Fruit fly (Drosophila melanogaster) whole organism, wandering third instar larva: ENCODE results near the gene Tlk.

Source experiments
- Abd-B ChIP-seq: fragments of >200 bp; optimal IDR thresholded peaks from 2 replicates; lab custom pipeline; 2017; ENCODE audit warnings: missing biosample characterization, missing genetic modification characterization
- CG9705 ChIP-seq: fragments of 200-800 bp; sonication (Bioruptor generic); optimal IDR thresholded peaks from 2 replicates; lab custom pipeline; 2018; ENCODE audit warnings: missing biosample characterization, mild to moderate bottlenecking, missing genetic modification characterization
- CrebA ChIP-seq: fragments of 200-800 bp; sonication (Bioruptor generic); optimal IDR thresholded peaks from 2 replicates; lab custom pipeline; 2016; ENCODE audit warnings: missing biosample characterization, mild to moderate bottlenecking, missing genetic modification characterization, borderline replicate concordance
- Dfd ChIP-seq: fragments of >200 bp; optimal IDR thresholded peaks from 2 replicates; lab custom pipeline; 2017; ENCODE audit warnings: missing biosample characterization, missing genetic modification characterization
- Dif ChIP-seq: fragments of 200-275, 200-300 bp; sonication (Bioruptor generic); optimal IDR thresholded peaks from 2 replicates; lab custom pipeline; 2018; ENCODE audit warnings: missing biosample characterization, missing genetic modification characterization; ENCODE audit not compliant: partially characterized antibody
- GATAd ChIP-seq: sonication (Bioruptor generic); optimal IDR thresholded peaks from 2 replicates; lab custom pipeline; 2016; ENCODE audit warnings: missing biosample characterization, missing genetic modification characterization
- Hnf4 ChIP-seq: fragments of 200-800 bp; sonication (Bioruptor generic); optimal IDR thresholded peaks from 2 replicates; lab custom pipeline; 2016; ENCODE audit warnings: missing biosample characterization, mild to moderate bottlenecking, missing genetic modification characterization
- Hr78 ChIP-seq: fragments of >200 bp; optimal IDR thresholded peaks from 2 replicates; lab custom pipeline; 2017; ENCODE audit warnings: missing biosample characterization, missing genetic modification characterization
- Hr83 ChIP-seq: fragments of 200-300 bp; sonication (Bioruptor generic); optimal IDR thresholded peaks from 2 replicates; lab custom pipeline; 2016; ENCODE audit warnings: missing biosample characterization, mild to moderate bottlenecking, missing genetic modification characterization, moderate library complexity; ENCODE audit not compliant: poor library complexity, severe bottlenecking
- Jra ChIP-seq: sonication (Bioruptor generic); optimal IDR thresholded peaks from 2 replicates; lab custom pipeline; 2016; ENCODE audit warnings: missing biosample characterization, missing genetic modification characterization
- Mio ChIP-seq: sonication (Bioruptor generic); optimal IDR thresholded peaks from 2 replicates; lab custom pipeline; 2016; ENCODE audit warnings: missing biosample characterization, missing genetic modification characterization
- Myc ChIP-seq: fragments of >200 bp; optimal IDR thresholded peaks from 2 replicates; lab custom pipeline; 2017
- N ChIP-seq: fragments of >200 bp; optimal IDR thresholded peaks from 2 replicates; lab custom pipeline; 2018; ENCODE audit warnings: missing biosample characterization, missing external identifiers, missing genetic modification characterization
- OdsH ChIP-seq: fragments of 200-800 bp; sonication (Bioruptor generic); optimal IDR thresholded peaks from 2 replicates; lab custom pipeline; 2016; ENCODE audit warnings: missing biosample characterization, mild to moderate bottlenecking, missing genetic modification characterization
- Sp1 ChIP-seq: fragments of 200-800 bp; sonication (Bioruptor generic); optimal IDR thresholded peaks from 3 replicates; lab custom pipeline; 2019; ENCODE audit warnings: missing biosample characterization, mild to moderate bottlenecking, missing genetic modification characterization, moderate library complexity
- br ChIP-seq: fragments of 200-800 bp; sonication (Bioruptor generic); optimal IDR thresholded peaks from 2 replicates; lab custom pipeline; 2016; ENCODE audit warnings: missing biosample characterization, missing genetic modification characterization
- brk ChIP-seq: fragments of 200-800 bp; sonication (Bioruptor generic); optimal IDR thresholded peaks from 2 replicates; lab custom pipeline; 2016; ENCODE audit warnings: missing biosample characterization, mild to moderate bottlenecking, missing genetic modification characterization
- dl ChIP-seq, 2 experiments: fragments of 175-275, 200-275 bp in 1 of 2; fragments of 200-275 bp in 1 of 2; sonication (Bioruptor generic); optimal IDR thresholded peaks; lab custom pipeline; 2018; ENCODE audit warnings: mild to moderate bottlenecking in 2 of 2, missing biosample characterization in 2 of 2, missing genetic modification characterization in 2 of 2, moderate library complexity in 2 of 2; ENCODE audit not compliant: partially characterized antibody in 2 of 2, insufficient read depth in 1 of 2
- dmrt93B ChIP-seq: fragments of 200-800 bp; sonication (Bioruptor generic); optimal IDR thresholded peaks from 2 replicates; lab custom pipeline; 2018; ENCODE audit warnings: missing biosample characterization, mild to moderate bottlenecking, missing genetic modification characterization
- dsf ChIP-seq: sonication (Bioruptor generic); optimal IDR thresholded peaks from 2 replicates; lab custom pipeline; 2016; ENCODE audit warnings: missing biosample characterization, missing genetic modification characterization, borderline replicate concordance
- ey ChIP-seq: fragments of 200-800 bp; sonication (Bioruptor generic); optimal IDR thresholded peaks from 2 replicates; lab custom pipeline; 2016; ENCODE audit warnings: missing biosample characterization, missing genetic modification characterization
- foxo ChIP-seq, 2 experiments: fragments of 200-800 bp; sonication (Bioruptor generic); optimal IDR thresholded peaks; 2 replicates in 1 of 2; 3 replicates in 1 of 2; lab custom pipeline; 2016 to 2017; ENCODE audit warnings: missing biosample characterization in 2 of 2, missing genetic modification characterization in 2 of 2
- fru ChIP-seq: fragments of 200-800 bp; sonication (Bioruptor generic); optimal IDR thresholded peaks from 3 replicates; lab custom pipeline; 2016; ENCODE audit warnings: missing biosample characterization, mild to moderate bottlenecking, missing genetic modification characterization
- h ChIP-seq: fragments of 200-800 bp; sonication (Bioruptor generic); optimal IDR thresholded peaks from 3 replicates; lab custom pipeline; 2016; ENCODE audit warnings: missing biosample characterization, mild to moderate bottlenecking, missing genetic modification characterization
- jim ChIP-seq: fragments of 175-275, 200-325 bp; sonication (Bioruptor generic); optimal IDR thresholded peaks from 2 replicates; lab custom pipeline; 2016; ENCODE audit warnings: missing biosample characterization, mild to moderate bottlenecking, missing genetic modification characterization
- lola ChIP-seq: fragments of >200 bp; optimal IDR thresholded peaks from 2 replicates; lab custom pipeline; 2017; ENCODE audit warnings: missing biosample characterization, missing genetic modification characterization
- psq ChIP-seq: fragments of 200-800 bp; sonication (Bioruptor generic); optimal IDR thresholded peaks from 3 replicates; lab custom pipeline; 2017; ENCODE audit warnings: missing biosample characterization, mild to moderate bottlenecking, missing genetic modification characterization, moderate library complexity
- rgr ChIP-seq: fragments of 200-800 bp; sonication (Bioruptor generic); optimal IDR thresholded peaks from 3 replicates; lab custom pipeline; 2016; ENCODE audit warnings: missing biosample characterization, mild to moderate bottlenecking, missing genetic modification characterization
- sv ChIP-seq: fragments of 200-800 bp; sonication (Bioruptor generic); optimal IDR thresholded peaks from 3 replicates; lab custom pipeline; 2016; ENCODE audit warnings: missing biosample characterization, missing genetic modification characterization
- tai ChIP-seq: sonication (Bioruptor generic); optimal IDR thresholded peaks from 2 replicates; lab custom pipeline; 2016; ENCODE audit warnings: missing biosample characterization, missing genetic modification characterization
- usp ChIP-seq: fragments of >200 bp; optimal IDR thresholded peaks from 2 replicates; lab custom pipeline; 2017; ENCODE audit warnings: missing biosample characterization, missing genetic modification characterization
- woc ChIP-seq: sonication (Bioruptor generic); optimal IDR thresholded peaks from 2 replicates; lab custom pipeline; 2016; ENCODE audit warnings: missing biosample characterization, mild to moderate bottlenecking, missing genetic modification characterization

Tlk gene

DNA sequence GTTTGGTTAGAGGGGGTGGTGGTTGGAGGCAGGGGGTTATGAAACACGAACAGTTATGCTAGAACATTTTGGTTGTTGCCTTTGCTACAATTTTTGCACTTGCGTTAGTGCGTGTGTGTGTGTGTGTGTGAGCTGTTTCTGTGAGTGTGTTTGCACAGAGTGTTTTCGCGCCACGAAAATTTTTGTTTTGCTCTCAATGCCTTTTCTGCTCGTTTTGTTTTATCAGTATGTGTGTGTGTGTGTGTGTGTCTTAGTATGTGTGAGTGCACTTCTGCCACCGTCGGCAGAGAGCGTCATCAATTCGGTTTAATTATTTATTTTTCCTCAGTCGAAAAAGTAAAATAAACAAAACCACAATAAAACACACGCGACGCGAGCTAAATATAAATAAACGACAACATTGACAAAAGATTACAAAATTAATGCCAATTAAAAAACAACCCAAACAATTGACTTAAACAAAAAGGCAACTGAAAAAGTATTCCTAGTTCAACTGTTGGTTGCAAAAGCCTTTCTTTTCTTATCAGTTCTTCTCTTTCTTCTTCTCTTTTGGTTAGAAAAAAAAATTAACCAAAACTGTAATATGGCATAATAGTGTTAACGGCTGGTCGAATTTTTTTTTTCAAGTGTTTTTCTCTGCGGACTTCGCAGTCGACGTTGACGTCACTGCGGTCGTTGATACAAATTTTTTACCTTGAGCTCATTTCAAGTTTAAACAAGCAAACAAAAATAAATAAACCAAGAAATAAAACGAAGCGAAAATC is 41.7 kb downstream of the Tlk start (continued):
- TF ChIP-seq ey (peak; percentile 83), fru (GFP tag; lab: Kevin White, UChicago) (peak; percentile 88), CrebA (GFP tag; lab: Kevin White, UChicago) (no peak), brk (GFP tag; lab: Kevin White, UChicago) (no peak)

DNA sequence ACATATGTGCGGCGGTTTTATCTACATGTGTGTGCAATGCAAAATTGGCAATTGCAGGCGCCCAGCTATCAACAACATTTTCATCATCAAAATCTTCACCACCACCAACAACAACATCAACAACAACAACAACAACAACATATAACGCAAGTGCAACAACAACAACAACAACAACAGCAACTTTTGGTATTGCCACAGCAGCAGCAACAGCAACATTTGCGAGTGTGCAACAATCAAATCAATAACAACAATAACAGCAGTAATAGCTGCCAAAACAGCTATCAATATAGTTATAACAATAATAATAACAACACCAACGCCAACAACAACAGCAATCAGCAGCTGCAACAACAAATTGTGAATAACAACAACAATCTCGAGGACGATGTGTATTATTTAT is 42.6 kb downstream of the Tlk start:
- TF ChIP-seq dsf (no peak), Dfd (peak; percentile 64)

DNA sequence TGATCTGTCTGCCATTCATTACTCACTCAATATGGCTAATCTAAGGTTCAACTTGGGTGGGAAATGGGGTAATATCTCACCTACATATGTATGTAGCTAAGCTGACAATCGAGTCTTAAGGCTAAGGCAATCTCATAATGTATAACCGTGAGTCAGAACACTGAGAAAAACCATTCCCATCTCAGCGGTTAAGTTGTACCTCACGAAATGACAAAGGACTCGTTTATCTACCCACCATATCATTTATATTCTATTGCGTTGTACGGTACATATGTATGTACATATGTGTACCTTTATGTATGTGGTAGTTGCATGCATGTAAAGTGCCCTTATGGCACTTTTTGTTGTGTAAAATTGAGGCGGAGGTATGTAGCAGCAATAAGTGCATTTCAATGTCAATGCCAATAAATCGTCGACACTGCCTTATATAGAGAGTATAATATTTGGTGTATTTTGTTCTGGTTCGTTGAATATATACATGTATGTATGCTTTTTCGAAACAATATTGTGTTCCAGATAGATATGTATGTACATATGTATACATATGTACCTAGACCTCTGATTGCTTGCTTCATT is 43.2 kb downstream of the Tlk start:
- TF ChIP-seq psq (GFP tag; lab: Kevin White, UChicago) = no peak
- TF ChIP-seq Jra (GFP tag; lab: Kevin White, UChicago) = no peak
- TF ChIP-seq usp (GFP tag; lab: Kevin White, UChicago) = no peak
- no peak for TF ChIP-seq N (GFP tag; lab: Kevin White, UChicago)
- TF ChIP-seq foxo (GFP tag; optimal IDR thresholded peaks at IDR 0.05; lab: Kevin White, UChicago) = peak in 1 of 2 experiments; percentile 28
- TF ChIP-seq jim (GFP tag; lab: Kevin White, UChicago) = no peak
- no peak for TF ChIP-seq br (GFP tag; lab: Kevin White, UChicago)
- TF ChIP-seq rgr (GFP tag; lab: Kevin White, UChicago) = no peak
- TF ChIP-seq Abd-B (GFP tag; lab: Kevin White, UChicago) = no peak
- TF ChIP-seq woc (GFP tag; lab: Kevin White, UChicago) = no peak
- TF ChIP-seq CrebA (GFP tag; lab: Kevin White, UChicago) = no peak
- peak; percentile 12 for TF ChIP-seq ey
- no peak for TF ChIP-seq tai
- no peak for TF ChIP-seq Sp1 (GFP tag; lab: Kevin White, UChicago)
- no peak for TF ChIP-seq sv
- no peak for TF ChIP-seq Hnf4 (GFP tag; lab: Kevin White, UChicago)
- TF ChIP-seq Hr83 = no peak
- no peak for TF ChIP-seq GATAd (GFP tag; lab: Kevin White, UChicago)
- TF ChIP-seq OdsH = no peak
- peak; percentile 1 for TF ChIP-seq h
- no peak for TF ChIP-seq fru (GFP tag; lab: Kevin White, UChicago)
- no peak for TF ChIP-seq Hr78 (GFP tag; lab: Kevin White, UChicago)
- TF ChIP-seq dmrt93B = no peak
- no peak for TF ChIP-seq dl (GFP tag; optimal IDR thresholded peaks at IDR 0.05; lab: Kevin White, UChicago; ENCODE audit: insufficient read depth in 1 of 2, partially characterized antibody in 2 of 2)
- TF ChIP-seq Dif (GFP tag; lab: Kevin White, UChicago) = no peak

DNA sequence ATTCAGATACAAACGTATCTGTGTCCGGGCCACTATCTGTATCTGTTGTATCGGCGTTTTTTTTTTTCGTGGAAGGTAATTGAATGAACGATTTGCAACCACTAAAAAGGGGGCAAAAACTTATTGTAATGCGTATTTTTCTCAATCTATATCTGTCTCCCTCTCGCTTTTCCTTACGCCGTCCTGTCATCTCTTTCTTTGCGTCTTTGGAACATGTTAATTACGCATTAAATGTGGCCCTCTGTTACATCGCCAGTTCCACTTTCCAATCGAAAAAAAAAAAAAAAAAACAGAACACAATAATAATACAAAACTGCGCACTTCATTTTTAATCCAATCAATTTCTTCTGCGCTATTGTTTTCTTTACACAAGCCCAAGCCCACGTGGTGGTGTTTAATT is 44.4 kb downstream of the Tlk start:
- TF ChIP-seq lola (GFP tag; lab: Kevin White, UChicago) (no peak), Dif (GFP tag; lab: Kevin White, UChicago) (no peak), GATAd (GFP tag; lab: Kevin White, UChicago) (no peak), CG9705 (GFP tag; lab: Kevin White, UChicago) (no peak), sv (no peak), Myc (lab: Kevin White, UChicago) (no peak), Mio (GFP tag; lab: Kevin White, UChicago) (no peak), dsf (no peak), brk (GFP tag; lab: Kevin White, UChicago) (no peak), fru (GFP tag; lab: Kevin White, UChicago) (no peak), tai (no peak), woc (GFP tag; lab: Kevin White, UChicago) (no peak), Dfd (no peak), Hr78 (GFP tag; lab: Kevin White, UChicago) (no peak), rgr (GFP tag; lab: Kevin White, UChicago) (no peak), jim (GFP tag; lab: Kevin White, UChicago) (no peak), Abd-B (GFP tag; lab: Kevin White, UChicago) (no peak)
